Fruit fly (Drosophila melanogaster) ovary, adult (tissue): ENCODE results near the gene orb.

Experiments used
- CG17801 ChIP-seq: fragments of 200-800 bp; optimal IDR thresholded peaks from 2 replicates; lab custom pipeline; 2019; ENCODE audit warnings: missing biosample characterization, mild to moderate bottlenecking, missing genetic modification characterization, moderate library complexity; ENCODE audit not compliant: partially characterized antibody

Gene orb

dm6 chr3R:23302178-23302577, 21.5 kb upstream of the orb start:
- TF ChIP-seq CG17801 (GFP tag; lab: Kevin White, UChicago), result no peak

dm6 chr3R:23301270-23301669, 20.6 kb upstream of the orb start:
- no peak for TF ChIP-seq CG17801 (GFP tag; lab: Kevin White, UChicago)

- TF ChIP-seq CG17801 (GFP tag; lab: Kevin White, UChicago), result no peak
Measured at dm6 chr3R:23300091-23300918, 19.6 kb upstream of the orb start.

dm6 chr3R:23297132-23297862, 16.6 kb upstream of the orb start:
- no peak for TF ChIP-seq CG17801 (GFP tag; lab: Kevin White, UChicago)

- TF ChIP-seq CG17801 (GFP tag; lab: Kevin White, UChicago), result no peak
Measured at dm6 chr3R:23296146-23296545, 15.5 kb upstream of the orb start.

- peak; percentile 60 for TF ChIP-seq CG17801 (GFP tag; lab: Kevin White, UChicago)
Measured at dm6 chr3R:23295360-23295772, 14.7 kb upstream of the orb start.

- no peak for TF ChIP-seq CG17801 (GFP tag; lab: Kevin White, UChicago)
Measured at dm6 chr3R:23293066-23293777, 12.6 kb upstream of the orb start.

dm6 chr3R:23292267-23292666, 11.6 kb upstream of the orb start:
- no peak for TF ChIP-seq CG17801 (GFP tag; lab: Kevin White, UChicago)

- no peak for TF ChIP-seq CG17801 (GFP tag; lab: Kevin White, UChicago)
Measured at dm6 chr3R:23290089-23290488, 9.4 kb upstream of the orb start, which contains the start of gene bb8. bb8 (minus strand) TSS chr3R:23290189.

- no peak for TF ChIP-seq CG17801 (GFP tag; lab: Kevin White, UChicago)
Measured at dm6 chr3R:23287951-23288350, 7.3 kb upstream of the orb start, which contains the start of gene wam. wam (minus strand) TSS chr3R:23288051.

- TF ChIP-seq CG17801 (GFP tag; lab: Kevin White, UChicago), result peak; percentile 33
Measured at dm6 chr3R:23284256-23284655, 3.6 kb upstream of the orb start.

- TF ChIP-seq CG17801 (GFP tag; lab: Kevin White, UChicago), result no peak
Measured at dm6 chr3R:23283702-23284101, 3.0 kb upstream of the orb start, which contains the start of gene CG6763. CG6763 (plus strand) TSS chr3R:23284002.

- no peak for TF ChIP-seq CG17801 (GFP tag; lab: Kevin White, UChicago)
Measured at dm6 chr3R:23279834-23280233, 822 bp downstream of the orb start.

- no peak for TF ChIP-seq CG17801 (GFP tag; lab: Kevin White, UChicago)
Measured at dm6 chr3R:23278704-23279379, 1.8 kb downstream of the orb start.
